Fruit fly (Drosophila melanogaster) whole organism, embryonic: Measurements from ENCODE around the gene CG10019.

Experiments
- Adf1 ChIP-seq: fragments of 200-800 bp; sonication (Bioruptor generic); IDR thresholded peaks from 2 replicates; pipeline ENCODE4 v1.3.6; 2022; ENCODE audit warnings: missing biosample characterization, missing genetic modification characterization
- Antp ChIP-seq: fragments of 200-800 bp; sonication (Bioruptor generic); optimal IDR thresholded peaks from 3 replicates; lab custom pipeline; 2016; ENCODE audit warnings: missing biosample characterization, missing genetic modification characterization
- Bdp1 ChIP-seq: fragments of 200-800 bp; sonication (Bioruptor generic); optimal IDR thresholded peaks from 3 replicates; lab custom pipeline; 2016; ENCODE audit warnings: missing biosample characterization, missing genetic modification characterization
- CG10321 ChIP-seq: fragments of 200-800 bp; sonication (Bioruptor generic); IDR thresholded peaks from 2 replicates; pipeline ENCODE4 v1.3.6; 2022; ENCODE audit warnings: missing biosample characterization, missing genetic modification characterization
- CG11093 ChIP-seq: fragments of 200-800 bp; sonication (Bioruptor generic); IDR thresholded peaks from 3 replicates; pipeline ENCODE4 v1.3.6; 2022; ENCODE audit warnings: missing biosample characterization, missing genetic modification characterization
- CG11456 ChIP-seq: fragments of 200-800 bp; sonication (Bioruptor generic); IDR thresholded peaks from 3 replicates; pipeline ENCODE4 v1.3.6; 2022; ENCODE audit warnings: missing biosample characterization, missing genetic modification characterization
- CG11504 ChIP-seq: fragments of 200-800 bp; sonication (Bioruptor generic); optimal IDR thresholded peaks from 3 replicates; lab custom pipeline; 2019; ENCODE audit warnings: missing biosample characterization, mild to moderate bottlenecking, missing genetic modification characterization, moderate library complexity
- CG12071 ChIP-seq: fragments of 200-800 bp; sonication (Bioruptor generic); optimal IDR thresholded peaks from 3 replicates; lab custom pipeline; 2018; ENCODE audit warnings: missing biosample characterization, mild to moderate bottlenecking, missing genetic modification characterization
- CG12236 ChIP-seq: fragments of 200-800 bp; sonication (Bioruptor generic); optimal IDR thresholded peaks from 2 replicates; lab custom pipeline; 2016; ENCODE audit warnings: missing biosample characterization, missing genetic modification characterization
- CG12659 ChIP-seq: fragments of 200-800 bp; sonication (Bioruptor generic); optimal IDR thresholded peaks from 3 replicates; lab custom pipeline; 2017; ENCODE audit warnings: mild to moderate bottlenecking, missing biosample characterization, missing genetic modification reagents, missing genetic modification characterization
- CG13287 ChIP-seq: fragments of 200-800 bp; sonication (Bioruptor generic); IDR thresholded peaks from 2 replicates; pipeline ENCODE4 v1.3.6; 2022; ENCODE audit warnings: missing biosample characterization, missing genetic modification characterization; ENCODE audit not compliant: partially characterized antibody
- CG13296 ChIP-seq: fragments of 200-800 bp; sonication (Bioruptor generic); optimal IDR thresholded peaks from 3 replicates; lab custom pipeline; 2018; ENCODE audit warnings: missing biosample characterization, mild to moderate bottlenecking, missing genetic modification characterization
- CG13424 ChIP-seq: fragments of 200-800 bp; sonication (Bioruptor generic); optimal IDR thresholded peaks from 2 replicates; lab custom pipeline; 2019; ENCODE audit warnings: missing biosample characterization, mild to moderate bottlenecking, missing genetic modification characterization, moderate library complexity
- CG15073 ChIP-seq: fragments of 200-800 bp; sonication (Bioruptor generic); optimal IDR thresholded peaks from 2 replicates; lab custom pipeline; 2016; ENCODE audit warnings: missing biosample characterization, missing genetic modification characterization
- CG1602 ChIP-seq: fragments of 200-800 bp; sonication (Bioruptor generic); optimal IDR thresholded peaks from 3 replicates; lab custom pipeline; 2016; ENCODE audit warnings: missing biosample characterization, missing genetic modification characterization
- CG17361 ChIP-seq: fragments of 200-800 bp; sonication (Bioruptor generic); IDR thresholded peaks from 3 replicates; pipeline ENCODE4 v1.3.6; 2022; ENCODE audit warnings: missing biosample characterization, missing genetic modification characterization
- CG2129 ChIP-seq: fragments of 200-800 bp; sonication (Bioruptor generic); IDR thresholded peaks from 2 replicates; pipeline ENCODE4 v1.3.6; 2022; ENCODE audit warnings: missing biosample characterization, missing genetic modification characterization; ENCODE audit not compliant: partially characterized antibody
- CG2875 ChIP-seq: fragments of 200-800 bp; sonication (Bioruptor generic); optimal IDR thresholded peaks from 2 replicates; lab custom pipeline; 2017; ENCODE audit warnings: missing biosample characterization, mild to moderate bottlenecking, missing genetic modification characterization, missing genetic modification reagents
- CG30403 ChIP-seq: fragments of 200-800 bp; sonication (Bioruptor generic); optimal IDR thresholded peaks from 3 replicates; lab custom pipeline; 2016; ENCODE audit warnings: missing biosample characterization, missing genetic modification characterization
- CG31388 ChIP-seq: fragments of 200-800 bp; sonication (Bioruptor generic); optimal IDR thresholded peaks from 2 replicates; lab custom pipeline; 2016; ENCODE audit warnings: missing biosample characterization, missing genetic modification characterization
- CG31441 ChIP-seq: fragments of 200-800 bp; sonication (Bioruptor generic); IDR thresholded peaks from 2 replicates; pipeline ENCODE4 v1.3.6; 2022; ENCODE audit warnings: missing biosample characterization, missing genetic modification characterization
- CG32532 ChIP-seq: fragments of 200-800 bp; sonication (Bioruptor generic); IDR thresholded peaks from 2 replicates; pipeline ENCODE4 v1.3.6; 2022; ENCODE audit warnings: missing biosample characterization, missing genetic modification characterization
- CG34224 ChIP-seq: fragments of 200-800 bp; sonication (Bioruptor generic); IDR thresholded peaks from 3 replicates; pipeline ENCODE4 v1.3.6; 2022; ENCODE audit warnings: missing biosample characterization, missing genetic modification characterization; ENCODE audit not compliant: partially characterized antibody
- CG3838 ChIP-seq: fragments of 200-800 bp; sonication (Bioruptor generic); optimal IDR thresholded peaks from 3 replicates; lab custom pipeline; 2016; ENCODE audit warnings: missing biosample characterization, missing genetic modification characterization
- CG42726 ChIP-seq: fragments of 200-800 bp; sonication (Bioruptor generic); IDR thresholded peaks from 2 replicates; pipeline ENCODE4 v1.3.6; 2022; ENCODE audit warnings: missing biosample characterization, missing genetic modification characterization; ENCODE audit not compliant: partially characterized antibody
- CG4820 ChIP-seq: fragments of 200-800 bp; sonication (Bioruptor generic); optimal IDR thresholded peaks from 3 replicates; lab custom pipeline; 2016; ENCODE audit warnings: missing biosample characterization, missing genetic modification characterization
- CG6689 ChIP-seq: fragments of 200-800 bp; sonication (Bioruptor generic); IDR thresholded peaks from 2 replicates; pipeline ENCODE4 v1.3.6; 2022; ENCODE audit warnings: missing biosample characterization, missing genetic modification characterization
- CG9932 ChIP-seq: fragments of 200-800 bp; sonication (Bioruptor generic); IDR thresholded peaks from 2 replicates; pipeline ENCODE4 v1.3.6; 2022; ENCODE audit warnings: missing biosample characterization, missing genetic modification characterization
- E2f2 ChIP-seq: fragments of 200-800 bp; sonication (Bioruptor generic); IDR thresholded peaks from 2 replicates; pipeline ENCODE4 v1.3.6; 2022; ENCODE audit warnings: missing biosample characterization, missing genetic modification characterization
- Fer1 ChIP-seq: fragments of 200-800 bp; sonication (Bioruptor generic); optimal IDR thresholded peaks from 2 replicates; lab custom pipeline; 2017; ENCODE audit warnings: missing biosample characterization, mild to moderate bottlenecking, missing genetic modification characterization
- Fer2 ChIP-seq: fragments of 200-800 bp; sonication (Bioruptor generic); optimal IDR thresholded peaks from 2 replicates; lab custom pipeline; 2018; ENCODE audit warnings: missing biosample characterization, mild to moderate bottlenecking, missing genetic modification characterization, moderate library complexity
- HLHmδ ChIP-seq: fragments of 200-800 bp; sonication (Bioruptor generic); optimal IDR thresholded peaks from 2 replicates; lab custom pipeline; 2018; ENCODE audit warnings: missing biosample characterization, mild to moderate bottlenecking, missing genetic modification characterization, moderate library complexity
- Hand ChIP-seq: fragments of 200-800 bp; sonication (Bioruptor generic); optimal IDR thresholded peaks from 2 replicates; lab custom pipeline; 2017; ENCODE audit warnings: mild to moderate bottlenecking, missing biosample characterization, missing genetic modification reagents, missing genetic modification characterization
- HmgZ ChIP-seq: fragments of 200-800 bp; sonication (Bioruptor generic); optimal IDR thresholded peaks from 2 replicates; lab custom pipeline; 2018; ENCODE audit warnings: missing biosample characterization, mild to moderate bottlenecking, missing genetic modification characterization
- Hmx ChIP-seq: fragments of 200-800 bp; sonication (Bioruptor generic); optimal IDR thresholded peaks from 2 replicates; lab custom pipeline; 2016; ENCODE audit warnings: missing biosample characterization, missing genetic modification characterization
- Neu2 ChIP-seq: fragments of 200-800 bp; sonication (Bioruptor generic); optimal IDR thresholded peaks from 3 replicates; lab custom pipeline; 2016; ENCODE audit warnings: missing biosample characterization, missing genetic modification characterization, borderline replicate concordance
- Nf-YB ChIP-seq: fragments of 200-800 bp; sonication (Bioruptor generic); optimal IDR thresholded peaks from 3 replicates; lab custom pipeline; 2019; ENCODE audit warnings: missing biosample characterization, mild to moderate bottlenecking, missing genetic modification characterization, moderate library complexity
- Scr ChIP-seq: fragments of 200-800 bp; sonication (Bioruptor generic); IDR thresholded peaks from 2 replicates; pipeline ENCODE4 v1.3.6; 2022; ENCODE audit warnings: missing biosample characterization, missing genetic modification characterization; ENCODE audit not compliant: partially characterized antibody
- Sox100B ChIP-seq: fragments of 200-800 bp; sonication (Bioruptor generic); optimal IDR thresholded peaks from 3 replicates; lab custom pipeline; 2018; ENCODE audit warnings: missing biosample characterization, mild to moderate bottlenecking, missing genetic modification characterization
- Usf ChIP-seq: fragments of 200-800 bp; sonication (Bioruptor generic); optimal IDR thresholded peaks from 2 replicates; lab custom pipeline; 2017; ENCODE audit warnings: missing genotype, missing biosample characterization, missing genetic modification characterization
- cas ChIP-seq: fragments of 200-800 bp; sonication (Bioruptor generic); IDR thresholded peaks from 2 replicates; pipeline ENCODE4 v1.3.6; 2022; ENCODE audit warnings: missing biosample characterization, missing genetic modification characterization
- cwo ChIP-seq: fragments of 200-800 bp; sonication (Bioruptor generic); optimal IDR thresholded peaks from 3 replicates; lab custom pipeline; 2017; ENCODE audit warnings: missing biosample characterization, missing genetic modification characterization, mild to moderate bottlenecking, moderate library complexity, missing genetic modification reagents
- gce ChIP-seq: fragments of 200-800 bp; sonication (Bioruptor generic); IDR thresholded peaks from 3 replicates; pipeline ENCODE4 v1.3.6; 2022; ENCODE audit warnings: missing biosample characterization, missing genetic modification characterization
- nerfin-2 ChIP-seq: fragments of 200-800 bp; sonication (Bioruptor generic); IDR thresholded peaks from 2 replicates; pipeline ENCODE4 v1.3.6; 2022; ENCODE audit warnings: missing biosample characterization, missing genetic modification characterization; ENCODE audit not compliant: partially characterized antibody
- pb ChIP-seq: fragments of 200-800 bp; sonication (Bioruptor generic); optimal IDR thresholded peaks from 3 replicates; lab custom pipeline; 2016; ENCODE audit warnings: missing biosample characterization, missing genetic modification characterization
- prd ChIP-seq, 3 experiments: fragments of >200 bp in 2 of 3; fragments of 200-800 bp in 1 of 3; sonication (Bioruptor generic) in 1 of 3; optimal IDR thresholded peaks in 2 of 3; IDR thresholded peaks in 1 of 3; 2 replicates in 2 of 3; 3 replicates in 1 of 3; pipeline versions ENCODE4 v1.3.6 to Lab custom; 2017 to 2022; ENCODE audit warnings: missing biosample characterization in 1 of 3, missing genetic modification characterization in 1 of 3
- repo ChIP-seq: fragments of 200-800 bp; sonication (Bioruptor generic); optimal IDR thresholded peaks from 2 replicates; lab custom pipeline; 2016; ENCODE audit warnings: missing biosample characterization, missing genetic modification characterization
- shn ChIP-seq: fragments of 200-800 bp; sonication (Bioruptor generic); optimal IDR thresholded peaks from 3 replicates; lab custom pipeline; 2016; ENCODE audit warnings: missing biosample characterization, missing genetic modification characterization
- sisA ChIP-seq: fragments of 200-800 bp; sonication (Bioruptor generic); IDR thresholded peaks from 2 replicates; pipeline ENCODE4 v1.3.6; 2022; ENCODE audit warnings: missing biosample characterization, missing genetic modification characterization
- toy ChIP-seq: fragments of 200-800 bp; sonication (Bioruptor generic); IDR thresholded peaks from 2 replicates; pipeline ENCODE4 v1.3.6; 2022; ENCODE audit warnings: missing biosample characterization, missing genetic modification characterization

CG10019 gene

DNA sequence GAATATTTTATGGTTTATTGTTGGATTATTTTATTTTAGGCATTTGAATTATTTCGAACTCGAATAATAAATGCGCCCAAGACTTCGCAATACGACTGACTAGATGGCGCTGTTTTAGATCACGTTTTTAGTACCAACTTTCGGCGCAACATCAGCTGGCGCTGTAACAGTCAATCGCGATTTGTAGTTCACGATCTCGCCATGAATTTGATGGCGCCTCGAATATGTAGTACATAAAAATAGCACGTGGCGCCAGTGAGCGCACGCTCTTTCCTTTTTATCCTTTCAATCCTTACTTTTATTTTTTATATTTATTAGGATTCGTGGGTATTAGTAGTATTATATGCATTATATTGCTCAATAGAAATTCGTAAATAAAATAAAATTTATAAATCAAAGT lies 56.0 kb downstream of the CG10019 start (continued):
- no peak for TF ChIP-seq prd (optimal IDR thresholded peaks at IDR 0.05; lab: Kevin White, UChicago)
- TF ChIP-seq prd (GFP tag; IDR thresholded peaks at IDR 0.05; lab: Robert Waterston, UW) = peak; percentile 86
- TF ChIP-seq CG12659 (GFP tag; lab: Kevin White, UChicago) = peak; percentile 58
- peak; percentile 8 for TF ChIP-seq CG12236 (GFP tag; lab: Kevin White, UChicago)
- TF ChIP-seq CG11456 (GFP tag; lab: Robert Waterston, UW) = peak; percentile 99
- TF ChIP-seq CG13287 (GFP tag; lab: Robert Waterston, UW) = no peak
- TF ChIP-seq Bdp1 = peak; percentile 50
- no peak for TF ChIP-seq CG13296
- peak; percentile 50 for TF ChIP-seq Usf (GFP tag; lab: Kevin White, UChicago)
- TF ChIP-seq CG11093 (GFP tag; lab: Robert Waterston, UW) = peak; percentile 61; the same call in 1 of the 3 replicates
- peak; percentile 70; the same call in 1 of the 2 replicates for TF ChIP-seq CG42726 (GFP tag; lab: Robert Waterston, UW)
- TF ChIP-seq Antp (GFP tag; lab: Kevin White, UChicago) = peak; percentile 70
- TF ChIP-seq Scr (GFP tag; lab: Robert Waterston, UW) = no peak
- peak; percentile 47 for TF ChIP-seq CG13424 (tag; lab: Kevin White, UChicago)
- no peak for TF ChIP-seq CG2129
- no peak for TF ChIP-seq cas (GFP tag; lab: Robert Waterston, UW)
- TF ChIP-seq CG6689 (GFP tag; lab: Robert Waterston, UW) = peak; percentile 76
- TF ChIP-seq CG4820 (GFP tag; lab: Kevin White, UChicago) = peak; percentile 28
- TF ChIP-seq nerfin-2 (GFP tag; lab: Robert Waterston, UW) = no peak
- TF ChIP-seq CG11504 (tag; lab: Kevin White, UChicago) = peak; percentile 64
- peak; percentile 77 for TF ChIP-seq gce (GFP tag; lab: Robert Waterston, UW)
- TF ChIP-seq Neu2 (GFP tag; lab: Kevin White, UChicago) = no peak
- TF ChIP-seq sisA (GFP tag; lab: Robert Waterston, UW) = peak; percentile 86
- TF ChIP-seq CG9932 = peak; percentile 91
- TF ChIP-seq CG15073 (GFP tag; lab: Kevin White, UChicago) = peak; percentile 48
- TF ChIP-seq CG3838 (GFP tag; lab: Kevin White, UChicago) = no peak
- peak; percentile 82 for TF ChIP-seq CG30403
- TF ChIP-seq Adf1 = 0 out of 2 replicates have a peak, but pooled peaks have one; percentile 26
- no peak for TF ChIP-seq toy (GFP tag; lab: Robert Waterston, UW)
- TF ChIP-seq HLHmδ (GFP tag; lab: Kevin White, UChicago) = peak; percentile 74
- TF ChIP-seq CG12071 (GFP tag; lab: Kevin White, UChicago) = no peak
- TF ChIP-seq shn = peak; percentile 73
- peak; percentile 10 for TF ChIP-seq repo
- no peak for TF ChIP-seq Hmx
- TF ChIP-seq Sox100B (GFP tag; lab: Kevin White, UChicago) = peak; percentile 15
- no peak for TF ChIP-seq CG34224 (GFP tag; lab: Robert Waterston, UW)
- peak; percentile 82 for TF ChIP-seq CG2875 (GFP tag; lab: Kevin White, UChicago)
- peak; percentile 24 for TF ChIP-seq HmgZ (tag; lab: Kevin White, UChicago)
- peak; percentile 20 for TF ChIP-seq pb (GFP tag; lab: Kevin White, UChicago)
- no peak for TF ChIP-seq Nf-YB (GFP tag; lab: Kevin White, UChicago)
- TF ChIP-seq E2f2 = peak; percentile 93
- TF ChIP-seq Fer2 (tag; lab: Kevin White, UChicago) = peak; percentile 6
- TF ChIP-seq CG1602 (GFP tag; lab: Kevin White, UChicago) = peak; percentile 79
- TF ChIP-seq CG10321 = 0 out of 2 replicates have a peak, but pooled peaks have one; percentile 17
- peak; percentile 16 for TF ChIP-seq Fer1 (GFP tag; lab: Kevin White, UChicago)
- peak; percentile 18; the same call in 1 of the 2 replicates for TF ChIP-seq CG31441 (GFP tag; lab: Robert Waterston, UW)
- TF ChIP-seq CG17361 (GFP tag; lab: Robert Waterston, UW) = peak; percentile 54; the same call in 2 of the 3 replicates
- TF ChIP-seq Hand = no peak
- TF ChIP-seq cwo (GFP tag; lab: Kevin White, UChicago) = peak; percentile 11
- TF ChIP-seq CG31388 (GFP tag; lab: Kevin White, UChicago) = peak; percentile 15
- peak; percentile 94 for TF ChIP-seq CG32532 (GFP tag; lab: Robert Waterston, UW)
